Worm (Caenorhabditis elegans): Measurements from ENCODE around the gene cpsf-4.
A peak's percentile ranks its signal among the peaks of the same experiment; 100 is the strongest.

The cpsf-4 gene

DNA sequence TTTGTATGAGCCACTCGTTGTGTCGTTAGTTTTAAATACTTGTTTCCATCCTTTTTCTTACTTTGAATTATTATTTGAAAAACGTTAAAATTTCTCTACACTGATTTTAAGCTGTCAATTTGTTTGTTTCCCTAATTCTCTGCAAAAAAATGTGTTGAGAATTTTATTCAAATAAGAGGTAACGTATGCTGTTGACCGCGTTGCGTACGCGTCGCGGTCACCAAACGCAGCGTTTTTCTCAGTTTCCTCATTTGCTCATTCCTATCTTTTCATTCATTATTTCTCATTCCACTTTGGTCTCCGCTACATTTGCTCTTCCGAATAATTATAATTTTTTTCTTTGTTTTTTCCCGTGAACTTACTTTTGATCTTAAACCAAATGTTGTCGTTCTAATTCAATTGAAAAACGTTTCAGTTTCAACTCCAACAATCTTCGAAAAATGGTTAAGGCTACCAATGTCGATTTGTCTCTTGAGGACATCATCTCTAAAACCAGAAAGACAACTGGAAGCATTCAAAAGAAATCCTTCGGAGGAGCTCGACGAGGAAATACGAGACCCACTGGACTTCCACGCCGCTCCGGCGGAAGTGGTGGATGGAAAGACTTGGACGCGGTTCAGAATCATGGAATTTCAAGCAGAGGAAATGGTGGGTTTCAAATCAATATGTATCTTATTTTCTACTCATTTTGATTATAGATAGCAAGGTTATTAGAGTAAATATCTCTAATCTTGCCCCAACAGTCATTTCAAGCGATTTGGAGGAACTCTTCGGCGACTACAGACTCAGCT is 29.8 kb upstream of the cpsf-4 start, which contains the start of gene aly-3 (continued):
- no peak for TF ChIP-seq snpc-4 (tag; optimal IDR thresholded peaks at IDR 0.05)
- TF ChIP-seq vab-15 (tag; optimal IDR thresholded peaks at IDR 0.05), result no peak
- TF ChIP-seq lin-15B (tag; optimal IDR thresholded peaks at IDR 0.05), result peak; percentile 6
- TF ChIP-seq nhr-28 (tag; optimal IDR thresholded peaks at IDR 0.05), result no peak
- TF ChIP-seq lin-14 (GFP tag; optimal IDR thresholded peaks at IDR 0.05), result no peak
- no peak for TF ChIP-seq mab-9 (GFP tag; IDR thresholded peaks at IDR 0.05)
- no peak for TF ChIP-seq nhr-12 (tag; optimal IDR thresholded peaks at IDR 0.05)
- TF ChIP-seq lsy-2 (tag; optimal IDR thresholded peaks at IDR 0.05), result peak; percentile 8 to 54
- no peak for TF ChIP-seq zip-4 (GFP tag; optimal IDR thresholded peaks at IDR 0.05)

DNA sequence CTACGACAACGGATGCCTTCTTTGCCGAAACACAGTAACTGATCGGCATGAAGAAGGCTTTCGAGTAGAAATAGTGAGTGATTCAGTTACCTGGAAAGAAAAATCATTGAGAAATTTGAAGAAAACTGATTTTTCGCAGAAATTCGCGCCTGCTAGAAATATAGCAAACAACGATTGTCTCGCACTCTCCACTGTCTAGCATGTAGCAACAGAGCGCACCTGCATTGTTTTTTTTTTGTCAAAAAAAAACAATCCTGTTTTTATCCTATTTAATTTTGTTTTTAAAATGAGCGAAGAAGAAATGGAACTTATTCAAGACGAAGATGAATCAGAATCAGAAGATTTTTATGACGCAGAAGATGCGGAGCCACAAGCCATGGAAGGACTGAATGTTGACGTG is 27.8 kb upstream of the cpsf-4 start, which contains the start of the genes ddb-1 and M18.6:
ddb-1 (minus strand) TSS at position 90 of the 400 bp plus-strand sequence.
M18.6 (plus strand) TSS at position 235 of the 400 bp plus-strand sequence.
- no peak for TF ChIP-seq nhr-237 (tag; optimal IDR thresholded peaks at IDR 0.05)
- TF ChIP-seq snu-23 (GFP tag; optimal IDR thresholded peaks at IDR 0.05), result peak; percentile 20
- no peak for TF ChIP-seq ces-1 (GFP tag; optimal IDR thresholded peaks at IDR 0.05)
- peak in 2 of 3 experiments; percentile 33 to 57 for TF ChIP-seq dpl-1 (GFP tag; optimal IDR thresholded peaks at IDR 0.05)
- no peak for TF ChIP-seq tlp-1 (tag; optimal IDR thresholded peaks at IDR 0.05)
- TF ChIP-seq unc-98 (GFP tag; IDR thresholded peaks at IDR 0.05), result no peak
- TF ChIP-seq fos-1 (tag; optimal IDR thresholded peaks at IDR 0.05), result no peak
- TF ChIP-seq C34B4.2 (tag; optimal IDR thresholded peaks at IDR 0.05), result no peak
- TF ChIP-seq egl-13 (tag; optimal IDR thresholded peaks at IDR 0.05), result no peak
- TF ChIP-seq blmp-1 (tag; optimal IDR thresholded peaks at IDR 0.05), result peak; percentile 53
- TF ChIP-seq lin-14 (GFP tag; optimal IDR thresholded peaks at IDR 0.05), result no peak
- no peak for TF ChIP-seq unc-130 (tag; optimal IDR thresholded peaks at IDR 0.05)
- TF ChIP-seq C04F5.9 (tag; optimal IDR thresholded peaks at IDR 0.05), result no peak
- TF ChIP-seq lin-15B (tag; optimal IDR thresholded peaks at IDR 0.05), result peak; percentile 16
- peak in 1 of 2 experiments; percentile 69 for TF ChIP-seq lsy-2 (tag; optimal IDR thresholded peaks at IDR 0.05)
- no peak for TF ChIP-seq jun-1 (tag; optimal IDR thresholded peaks at IDR 0.05)
- TF ChIP-seq lin-35 (GFP tag; optimal IDR thresholded peaks at IDR 0.05), result peak; percentile 47 to 69
- TF ChIP-seq sup-37 (GFP tag; optimal IDR thresholded peaks at IDR 0.05), result no peak
- TF ChIP-seq mdl-1 (tag; optimal IDR thresholded peaks at IDR 0.05), result no peak
- no peak for TF ChIP-seq pqm-1 (tag; optimal IDR thresholded peaks at IDR 0.05)
- TF ChIP-seq unc-62 (GFP tag; optimal IDR thresholded peaks at IDR 0.05), result no peak
- TF ChIP-seq skn-1 (tag; optimal IDR thresholded peaks at IDR 0.05), result peak; percentile 16
- TF ChIP-seq snpc-4 (tag; optimal IDR thresholded peaks at IDR 0.05), result no peak
- no peak for TF ChIP-seq rnt-1 (tag; optimal IDR thresholded peaks at IDR 0.05)
- no peak for TF ChIP-seq grh-1 (GFP tag; IDR thresholded peaks at IDR 0.05)
- no peak for TF ChIP-seq pax-3 (tag; optimal IDR thresholded peaks at IDR 0.05)
- peak; percentile 65 for TF ChIP-seq mep-1 (tag; optimal IDR thresholded peaks at IDR 0.05)
- no peak for TF ChIP-seq isw-1 (GFP tag; IDR thresholded peaks at IDR 0.05)
- peak; percentile 24 for TF ChIP-seq nhr-71 (tag; optimal IDR thresholded peaks at IDR 0.05)
- TF ChIP-seq fkh-8 (tag; optimal IDR thresholded peaks at IDR 0.05), result no peak
- peak; percentile 2 for TF ChIP-seq lin-13 (GFP tag; optimal IDR thresholded peaks at IDR 0.05)
- peak; percentile 2 for TF ChIP-seq F16B12.6 (tag; optimal IDR thresholded peaks at IDR 0.05)
- no peak for TF ChIP-seq sox-4 (tag; optimal IDR thresholded peaks at IDR 0.05)
- TF ChIP-seq zip-4 (GFP tag; optimal IDR thresholded peaks at IDR 0.05), result no peak
- no peak for TF ChIP-seq pag-3 (tag; optimal IDR thresholded peaks at IDR 0.05; ENCODE audit: borderline replicate concordance, insufficient read depth)
- TF ChIP-seq tbx-2 (tag; optimal IDR thresholded peaks at IDR 0.05), result no peak
- no peak for TF ChIP-seq lin-39 (tag; optimal IDR thresholded peaks at IDR 0.05)
- peak; percentile 51 for TF ChIP-seq C16A3.4 (tag; optimal IDR thresholded peaks at IDR 0.05)
- TF ChIP-seq ceh-82 (tag; optimal IDR thresholded peaks at IDR 0.05), result peak in 2 of 3 experiments; percentile 28 to 38
- TF ChIP-seq elt-3 (tag; optimal IDR thresholded peaks at IDR 0.05), result no peak
- peak; percentile 36 to 54 for TF ChIP-seq efl-1 (optimal IDR thresholded peaks at IDR 0.05)
- TF ChIP-seq efl-1 (GFP tag; optimal IDR thresholded peaks at IDR 0.05 in 1 of 2), result peak; percentile 56 to 92
